Fruit fly (Drosophila melanogaster) whole organism, embryonic: ENCODE results near the gene SecCl.

Experiments
- Atf6 ChIP-seq: fragments of 200-800 bp; sonication (Bioruptor generic); IDR thresholded peaks from 2 replicates; pipeline ENCODE4 v1.3.6; 2022; ENCODE audit warnings: missing biosample characterization, missing genetic modification characterization
- C15 ChIP-seq: fragments of 200-800 bp; sonication (Bioruptor generic); IDR thresholded peaks from 3 replicates; pipeline ENCODE4 v1.3.6; 2022; ENCODE audit warnings: missing biosample characterization, missing genetic modification characterization
- CG10274 ChIP-seq: fragments of 200-800 bp; sonication (Bioruptor generic); optimal IDR thresholded peaks from 3 replicates; lab custom pipeline; 2017; ENCODE audit warnings: missing biosample characterization, mild to moderate bottlenecking, missing genetic modification characterization
- CG11723 ChIP-seq: fragments of 200-800 bp; sonication (Bioruptor generic); optimal IDR thresholded peaks from 2 replicates; lab custom pipeline; 2017; ENCODE audit warnings: missing biosample characterization, mild to moderate bottlenecking, missing genetic modification characterization
- CG12071 ChIP-seq: fragments of 200-800 bp; sonication (Bioruptor generic); optimal IDR thresholded peaks from 3 replicates; lab custom pipeline; 2018; ENCODE audit warnings: missing biosample characterization, mild to moderate bottlenecking, missing genetic modification characterization
- CG12769 ChIP-seq: fragments of 200-800 bp; sonication (Bioruptor generic); optimal IDR thresholded peaks from 2 replicates; lab custom pipeline; 2019; ENCODE audit warnings: missing biosample characterization, mild to moderate bottlenecking, missing genetic modification characterization, moderate library complexity
- CG13424 ChIP-seq: fragments of 200-800 bp; sonication (Bioruptor generic); optimal IDR thresholded peaks from 2 replicates; lab custom pipeline; 2019; ENCODE audit warnings: missing biosample characterization, mild to moderate bottlenecking, missing genetic modification characterization, moderate library complexity
- CG14050 ChIP-seq: fragments of 200-800 bp; sonication (Bioruptor generic); IDR thresholded peaks from 3 replicates; pipeline ENCODE4 v1.3.6; 2022; ENCODE audit warnings: missing biosample characterization, missing genetic modification characterization
- CG1603 ChIP-seq: fragments of 200-800 bp; sonication (Bioruptor generic); optimal IDR thresholded peaks from 2 replicates; lab custom pipeline; 2019; ENCODE audit warnings: missing biosample characterization, mild to moderate bottlenecking, missing genetic modification characterization, moderate library complexity
- CG2199 ChIP-seq: fragments of 200-800 bp; sonication (Bioruptor generic); IDR thresholded peaks from 3 replicates; pipeline ENCODE4 v1.3.6; 2022; ENCODE audit warnings: missing biosample characterization, missing genetic modification characterization
- CG30431 ChIP-seq: fragments of 200-800 bp; sonication (Bioruptor generic); optimal IDR thresholded peaks from 2 replicates; lab custom pipeline; 2017; ENCODE audit warnings: missing biosample characterization, missing genetic modification characterization
- CG34224 ChIP-seq: fragments of 200-800 bp; sonication (Bioruptor generic); IDR thresholded peaks from 3 replicates; pipeline ENCODE4 v1.3.6; 2022; ENCODE audit warnings: missing biosample characterization, missing genetic modification characterization; ENCODE audit not compliant: partially characterized antibody
- CG34376 ChIP-seq: fragments of 200-800 bp; sonication (Bioruptor generic); optimal IDR thresholded peaks from 2 replicates; lab custom pipeline; 2018; ENCODE audit warnings: missing biosample characterization, mild to moderate bottlenecking, missing genetic modification characterization
- CG3726 ChIP-seq: fragments of 200-800 bp; sonication (Bioruptor generic); IDR thresholded peaks from 3 replicates; pipeline ENCODE4, ENCODE4 v1.3.6; 2022; ENCODE audit warnings: missing biosample characterization, missing genetic modification characterization
- CG3995 ChIP-seq: fragments of 200-800 bp; sonication (Bioruptor generic); optimal IDR thresholded peaks from 3 replicates; lab custom pipeline; 2016; ENCODE audit warnings: missing biosample characterization, missing genetic modification characterization
- CG4328 ChIP-seq: fragments of 200-800 bp; sonication (Bioruptor generic); optimal IDR thresholded peaks from 3 replicates; lab custom pipeline; 2017; ENCODE audit warnings: missing biosample characterization, missing genetic modification reagents, missing genetic modification characterization
- CG4854 ChIP-seq: fragments of 200-800 bp; sonication (Bioruptor generic); optimal IDR thresholded peaks from 2 replicates; lab custom pipeline; 2016; ENCODE audit warnings: missing biosample characterization, missing genetic modification characterization, inconsistent platforms
- CG5180 ChIP-seq: fragments of 200-800 bp; sonication (Bioruptor generic); optimal IDR thresholded peaks from 3 replicates; lab custom pipeline; 2017; ENCODE audit warnings: missing biosample characterization, missing genetic modification characterization, mild to moderate bottlenecking, moderate library complexity, missing genetic modification reagents
- CG6689 ChIP-seq: fragments of 200-800 bp; sonication (Bioruptor generic); IDR thresholded peaks from 2 replicates; pipeline ENCODE4 v1.3.6; 2022; ENCODE audit warnings: missing biosample characterization, missing genetic modification characterization
- CG7271 ChIP-seq: fragments of 200-800 bp; sonication (Bioruptor generic); optimal IDR thresholded peaks from 2 replicates; lab custom pipeline; 2018; ENCODE audit warnings: missing biosample characterization, mild to moderate bottlenecking, missing genetic modification characterization, moderate library complexity
- CG8281 ChIP-seq: fragments of 200-800 bp; sonication (Bioruptor generic); optimal IDR thresholded peaks from 2 replicates; lab custom pipeline; 2018; ENCODE audit warnings: missing biosample characterization, mild to moderate bottlenecking, missing genetic modification characterization, moderate library complexity
- CG9727 ChIP-seq: fragments of 200-800 bp; sonication (Bioruptor generic); optimal IDR thresholded peaks from 3 replicates; lab custom pipeline; 2017; ENCODE audit warnings: missing biosample characterization, mild to moderate bottlenecking, missing genetic modification characterization
- Dip3 ChIP-seq: fragments of 200-800 bp; sonication (Bioruptor generic); optimal IDR thresholded peaks from 3 replicates; lab custom pipeline; 2016; ENCODE audit warnings: missing biosample characterization, missing genetic modification characterization
- Dll ChIP-seq: fragments of 200-800 bp; sonication (Bioruptor generic); IDR thresholded peaks from 4 replicates; pipeline ENCODE4 v1.3.6; 2022; ENCODE audit warnings: missing biosample characterization, missing genetic modification characterization; ENCODE audit not compliant: partially characterized antibody
- E2f2 ChIP-seq: fragments of 200-800 bp; sonication (Bioruptor generic); IDR thresholded peaks from 2 replicates; pipeline ENCODE4 v1.3.6; 2022; ENCODE audit warnings: missing biosample characterization, missing genetic modification characterization
- HLH54F ChIP-seq: fragments of 200-800 bp; sonication (Bioruptor generic); optimal IDR thresholded peaks from 3 replicates; lab custom pipeline; 2016; ENCODE audit warnings: missing biosample characterization, missing genetic modification characterization
- Hand ChIP-seq: fragments of 200-800 bp; sonication (Bioruptor generic); optimal IDR thresholded peaks from 2 replicates; lab custom pipeline; 2017; ENCODE audit warnings: mild to moderate bottlenecking, missing biosample characterization, missing genetic modification reagents, missing genetic modification characterization
- Hmr ChIP-seq: fragments of 200-800 bp; sonication (Bioruptor generic); optimal IDR thresholded peaks from 3 replicates; lab custom pipeline; 2017; ENCODE audit warnings: mild to moderate bottlenecking, missing biosample characterization, missing genetic modification reagents, missing genetic modification characterization
- Med ChIP-seq: fragments of 200-800 bp; sonication (Bioruptor generic); peaks from one replicate; lab custom pipeline; 2016; ENCODE audit warnings: missing biosample characterization, missing genetic modification characterization, mild to moderate bottlenecking, inconsistent platforms, moderate library complexity
- NC2β ChIP-seq: fragments of 200-800 bp; sonication (Bioruptor generic); optimal IDR thresholded peaks from 2 replicates; lab custom pipeline; 2016; ENCODE audit warnings: missing biosample characterization, missing genetic modification characterization
- Nf-YC ChIP-seq: fragments of 200-800 bp; optimal IDR thresholded peaks from 3 replicates; lab custom pipeline; 2019; ENCODE audit warnings: missing biosample characterization, mild to moderate bottlenecking, missing genetic modification characterization, moderate library complexity
- Six4 ChIP-seq: fragments of 200-800 bp; sonication (Bioruptor generic); optimal IDR thresholded peaks from 2 replicates; lab custom pipeline; 2016; ENCODE audit warnings: missing biosample characterization, missing genetic modification characterization
- Stat92E ChIP-seq, 3 experiments: fragments of >200 bp in 2 of 3; fragments of 200-800 bp in 1 of 3; sonication (Bioruptor generic) in 1 of 3; optimal IDR thresholded peaks; 2 replicates each; lab custom pipeline; 2017 to 2019; ENCODE audit warnings: missing biosample characterization in 3 of 3, missing genetic modification characterization in 3 of 3, mild to moderate bottlenecking in 1 of 3, moderate library complexity in 1 of 3
- Vsx1 ChIP-seq: fragments of 200-800 bp; sonication (Bioruptor generic); optimal IDR thresholded peaks from 2 replicates; lab custom pipeline; 2017; ENCODE audit warnings: missing biosample characterization, mild to moderate bottlenecking, missing genetic modification characterization, missing genetic modification reagents
- aop ChIP-seq: fragments of 200-800 bp; sonication (Bioruptor generic); IDR thresholded peaks from 2 replicates; pipeline ENCODE4 v1.3.6; 2022; ENCODE audit warnings: missing biosample characterization, missing genetic modification characterization
- ap ChIP-seq: fragments of 200-800 bp; sonication (Bioruptor generic); IDR thresholded peaks from 2 replicates; pipeline ENCODE4 v1.3.6; 2022; ENCODE audit warnings: missing biosample characterization, missing genetic modification characterization
- bigmax ChIP-seq: fragments of 200-800 bp; sonication (Bioruptor generic); optimal IDR thresholded peaks from 2 replicates; lab custom pipeline; 2018; ENCODE audit warnings: missing biosample characterization, mild to moderate bottlenecking, missing genetic modification characterization
- chm ChIP-seq: fragments of 200-800 bp; sonication (Bioruptor generic); IDR thresholded peaks from 2 replicates; pipeline ENCODE4 v1.3.6; 2022; ENCODE audit warnings: missing biosample characterization, missing genetic modification characterization
- da ChIP-seq: fragments of 200-800 bp; sonication (Bioruptor generic); optimal IDR thresholded peaks from 2 replicates; lab custom pipeline; 2016; ENCODE audit warnings: missing biosample characterization, missing genetic modification characterization
- emc ChIP-seq: fragments of 200-800 bp; sonication (Bioruptor generic); optimal IDR thresholded peaks from 2 replicates; lab custom pipeline; 2016; ENCODE audit warnings: missing biosample characterization, missing genetic modification characterization
- esg ChIP-seq: fragments of 200-800 bp; sonication (Bioruptor generic); conservative IDR thresholded peaks from 2 replicates; pipeline ENCODE4 v1.3.6; 2022; ENCODE audit warnings: missing biosample characterization, missing genetic modification characterization
- gcm ChIP-seq: fragments of 200-800 bp; sonication (Bioruptor generic); optimal IDR thresholded peaks from 2 replicates; lab custom pipeline; 2019; ENCODE audit warnings: missing biosample characterization, mild to moderate bottlenecking, missing genetic modification characterization, moderate library complexity
- gem ChIP-seq: fragments of 200-800 bp; sonication (Bioruptor generic); optimal IDR thresholded peaks from 2 replicates; lab custom pipeline; 2019; ENCODE audit warnings: missing biosample characterization, mild to moderate bottlenecking, missing genetic modification characterization, moderate library complexity
- nau ChIP-seq: fragments of 200-800 bp; sonication (Bioruptor generic); optimal IDR thresholded peaks from 3 replicates; lab custom pipeline; 2017; ENCODE audit warnings: missing biosample characterization, mild to moderate bottlenecking, missing genetic modification characterization, missing genetic modification reagents
- ranshi ChIP-seq: fragments of 200-800 bp; sonication (Bioruptor generic); IDR thresholded peaks from 2 replicates; pipeline ENCODE4 v1.3.6; 2022; ENCODE audit warnings: missing biosample characterization, missing genetic modification characterization
- shn ChIP-seq: fragments of 200-800 bp; sonication (Bioruptor generic); optimal IDR thresholded peaks from 3 replicates; lab custom pipeline; 2016; ENCODE audit warnings: missing biosample characterization, missing genetic modification characterization
- sug ChIP-seq: fragments of 200-800 bp; optimal IDR thresholded peaks from 2 replicates; lab custom pipeline; 2019; ENCODE audit warnings: missing biosample characterization, mild to moderate bottlenecking, missing genetic modification characterization, moderate library complexity
- tin ChIP-seq: fragments of 200-800 bp; sonication (Bioruptor generic); optimal IDR thresholded peaks from 3 replicates; lab custom pipeline; 2016; ENCODE audit warnings: missing biosample characterization, missing genetic modification characterization
- trh ChIP-seq: fragments of 200-800 bp; sonication (Bioruptor generic); optimal IDR thresholded peaks from 2 replicates; lab custom pipeline; 2016; ENCODE audit warnings: missing biosample characterization, missing genetic modification characterization
- unpg ChIP-seq: fragments of 200-800 bp; sonication (Bioruptor generic); optimal IDR thresholded peaks from 3 replicates; lab custom pipeline; 2018; ENCODE audit warnings: missing biosample characterization, mild to moderate bottlenecking, missing genetic modification characterization, moderate library complexity

The SecCl gene

dm6 chr3L:17428779-17429178 lies 41.1 kb upstream of the SecCl start, which contains the start of gene Gorab (continued):
- peak; percentile 19 for TF ChIP-seq bigmax (GFP tag; lab: Kevin White, UChicago)
- TF ChIP-seq ap (GFP tag; lab: Robert Waterston, UW): peak; percentile 96
- TF ChIP-seq CG10274 (GFP tag; lab: Kevin White, UChicago): peak; percentile 35
- peak; percentile 46 for TF ChIP-seq CG4328
- TF ChIP-seq sug (tag; lab: Kevin White, UChicago): peak; percentile 74
- peak; percentile 79 for TF ChIP-seq unpg (GFP tag; lab: Kevin White, UChicago)
- peak; percentile 80 for TF ChIP-seq Dip3 (GFP tag; lab: Kevin White, UChicago)
- peak; percentile 38 for TF ChIP-seq CG3995
- peak; percentile 87 for TF ChIP-seq Atf6
- TF ChIP-seq CG7271: peak; percentile 77
- TF ChIP-seq ranshi (GFP tag; lab: Robert Waterston, UW): peak; percentile 92
- peak; percentile 89 for TF ChIP-seq chm
- TF ChIP-seq CG11723 (GFP tag; lab: Kevin White, UChicago): peak; percentile 63
- TF ChIP-seq CG34224 (GFP tag; lab: Robert Waterston, UW): no peak
- peak; percentile 78 for TF ChIP-seq aop (GFP tag; lab: Robert Waterston, UW)
- peak; percentile 91 for TF ChIP-seq CG14050 (GFP tag; lab: Robert Waterston, UW)
- TF ChIP-seq CG2199 (GFP tag; lab: Robert Waterston, UW): peak; percentile 83; the same call in 2 of the 3 replicates
- peak; percentile 94; the same call in 2 of the 3 replicates for TF ChIP-seq CG3726 (GFP tag; lab: Robert Waterston, UW)
- peak; percentile 37 for TF ChIP-seq CG5180 (GFP tag; lab: Kevin White, UChicago)
- TF ChIP-seq tin (GFP tag; lab: Kevin White, UChicago): peak; percentile 88
- peak; percentile 87 for TF ChIP-seq CG30431
- peak; percentile 96 for TF ChIP-seq CG6689 (GFP tag; lab: Robert Waterston, UW)
- TF ChIP-seq CG34376 (GFP tag; lab: Kevin White, UChicago): no peak
- TF ChIP-seq Hmr (GFP tag; lab: Kevin White, UChicago): peak; percentile 67
- TF ChIP-seq Six4: peak; percentile 78
- peak; percentile 87 for TF ChIP-seq CG13424 (tag; lab: Kevin White, UChicago)
- peak; percentile 32 for TF ChIP-seq gcm
- TF ChIP-seq gem (tag; lab: Kevin White, UChicago): peak; percentile 90
- TF ChIP-seq NC2β (GFP tag; lab: Kevin White, UChicago): peak; percentile 65
- TF ChIP-seq esg (GFP tag; lab: Robert Waterston, UW): peak; percentile 96
- peak; percentile 72 for TF ChIP-seq trh (GFP tag; lab: Kevin White, UChicago)
- no peak for TF ChIP-seq CG12071
- TF ChIP-seq CG12769 (tag; lab: Kevin White, UChicago): no peak
- TF ChIP-seq CG4854 (GFP tag; lab: Kevin White, UChicago): peak; percentile 79
- peak; percentile 67 for TF ChIP-seq Nf-YC
- TF ChIP-seq shn (GFP tag; lab: Kevin White, UChicago): peak; percentile 32
- peak; percentile 87 for TF ChIP-seq E2f2 (GFP tag; lab: Robert Waterston, UW)
- no peak for TF ChIP-seq Hand (GFP tag; lab: Kevin White, UChicago)
- peak; percentile 87 for TF ChIP-seq Vsx1 (GFP tag; lab: Kevin White, UChicago)
- TF ChIP-seq CG1603 (tag; lab: Kevin White, UChicago): no peak
- TF ChIP-seq Med (GFP tag; lab: Kevin White, UChicago): peak; percentile 95
- peak; percentile 88 for TF ChIP-seq CG9727 (GFP tag; lab: Kevin White, UChicago)
- peak; percentile 73 for TF ChIP-seq Dll (GFP tag; lab: Robert Waterston, UW)
- peak in 1 of 3 experiments; percentile 52 for TF ChIP-seq Stat92E (GFP tag; optimal IDR thresholded peaks at IDR 0.05; lab: Kevin White, UChicago)
- peak; percentile 86 for TF ChIP-seq C15
- peak; percentile 29 for TF ChIP-seq CG8281
- TF ChIP-seq da (GFP tag; lab: Kevin White, UChicago): peak; percentile 39
- peak; percentile 57 for TF ChIP-seq nau
- TF ChIP-seq HLH54F (GFP tag; lab: Kevin White, UChicago): peak; percentile 81
- peak; percentile 38 for TF ChIP-seq emc
